Worm (Caenorhabditis elegans): ENCODE results near the gene C54E10.11.

C54E10.11 gene

ce11 chrV:18810705-18811104 is 8.7 kb upstream of the C54E10.11 start, which contains the start of gene C54E10.3:
TSS of gene C54E10.3 (plus strand) at chrV:18811005.
- TF ChIP-seq sptf-1 (tag; optimal IDR thresholded peaks at IDR 0.05), result no peak
- TF ChIP-seq flh-1 (GFP tag; optimal IDR thresholded peaks at IDR 0.05), result no peak
- no peak for TF ChIP-seq ham-2 (GFP tag; optimal IDR thresholded peaks at IDR 0.05)
- TF ChIP-seq ces-1 (GFP tag; optimal IDR thresholded peaks at IDR 0.05), result no peak
- no peak for TF ChIP-seq unc-39 (tag; optimal IDR thresholded peaks at IDR 0.05)

ce11 chrV:18808621-18809020 is 6.6 kb upstream of the C54E10.11 start, which contains the start of gene C54E10.6:
TSS of gene C54E10.6 (minus strand) at chrV:18808729.
- TF ChIP-seq elt-1 (tag; optimal IDR thresholded peaks at IDR 0.05; ENCODE audit: borderline replicate concordance, insufficient read depth), result no peak
- no peak for TF ChIP-seq pha-4 (tag; optimal IDR thresholded peaks at IDR 0.05)
- TF ChIP-seq lin-32 (GFP tag; optimal IDR thresholded peaks at IDR 0.05), result peak; percentile 73
- TF ChIP-seq nhr-2 (tag; optimal IDR thresholded peaks at IDR 0.05), result no peak
- TF ChIP-seq cnd-1 (tag; optimal IDR thresholded peaks at IDR 0.05), result peak; percentile 80
- peak; percentile 10 for TF ChIP-seq mep-1 (tag; optimal IDR thresholded peaks at IDR 0.05)
- TF ChIP-seq sem-2 (GFP tag; optimal IDR thresholded peaks at IDR 0.05), result no peak
- TF ChIP-seq ceh-83 (GFP tag; optimal IDR thresholded peaks at IDR 0.05), result no peak
- peak; percentile 96 for TF ChIP-seq ces-1 (GFP tag; optimal IDR thresholded peaks at IDR 0.05)
- TF ChIP-seq unc-120 (tag; optimal IDR thresholded peaks at IDR 0.05; ENCODE audit: poor library complexity, severe bottlenecking), result peak; percentile 12
- peak; percentile 95 for TF ChIP-seq hlh-1 (tag; optimal IDR thresholded peaks at IDR 0.05)
- no peak for TF ChIP-seq ztf-11 (tag; optimal IDR thresholded peaks at IDR 0.05)
- TF ChIP-seq unc-62 (GFP tag; optimal IDR thresholded peaks at IDR 0.05), result peak; percentile 23
- TF ChIP-seq lin-13 (tag; optimal IDR thresholded peaks at IDR 0.05), result no peak
- TF ChIP-seq mab-5 (tag; optimal IDR thresholded peaks at IDR 0.05), result no peak
- TF ChIP-seq ceh-43 (GFP tag; optimal IDR thresholded peaks at IDR 0.05), result no peak
- no peak for TF ChIP-seq lsy-2 (tag; optimal IDR thresholded peaks at IDR 0.05)
- TF ChIP-seq unc-39 (tag; optimal IDR thresholded peaks at IDR 0.05), result no peak

- no peak for TF ChIP-seq flh-1 (GFP tag; optimal IDR thresholded peaks at IDR 0.05)
- no peak for TF ChIP-seq hlh-1 (tag; optimal IDR thresholded peaks at IDR 0.05)
- TF ChIP-seq sptf-1 (tag; optimal IDR thresholded peaks at IDR 0.05), result no peak
- TF ChIP-seq lin-13 (tag; optimal IDR thresholded peaks at IDR 0.05), result no peak
- TF ChIP-seq tbx-8 (GFP tag; optimal IDR thresholded peaks at IDR 0.05), result no peak
- no peak for TF ChIP-seq drap-1 (GFP tag; optimal IDR thresholded peaks at IDR 0.05)
- TF ChIP-seq sem-2 (GFP tag; optimal IDR thresholded peaks at IDR 0.05), result no peak
- no peak for TF ChIP-seq unc-39 (tag; optimal IDR thresholded peaks at IDR 0.05)
- TF ChIP-seq ztf-11 (tag; optimal IDR thresholded peaks at IDR 0.05), result no peak
- no peak for TF ChIP-seq nhr-237 (tag; optimal IDR thresholded peaks at IDR 0.05)
- TF ChIP-seq ceh-43 (GFP tag; optimal IDR thresholded peaks at IDR 0.05), result no peak
These were observed 4.4 kb upstream of the C54E10.11 start, which contains the start of gene sri-10 for ce11 chrV:18806409-18806808. TSS of gene sri-10 (minus strand) at chrV:18806509.

ce11 chrV:18803260-18803659 is 1.3 kb upstream of the C54E10.11 start, which contains the start of gene C54E10.10:
TSS of gene C54E10.10 (minus strand) at chrV:18803360.
- no peak for TF ChIP-seq ztf-11 (tag; optimal IDR thresholded peaks at IDR 0.05)
- no peak for TF ChIP-seq mls-2 (tag; optimal IDR thresholded peaks at IDR 0.05)
- no peak for TF ChIP-seq snpc-4 (tag; optimal IDR thresholded peaks at IDR 0.05)
- TF ChIP-seq tbx-8 (GFP tag; optimal IDR thresholded peaks at IDR 0.05), result no peak
- no peak for TF ChIP-seq ceh-43 (GFP tag; optimal IDR thresholded peaks at IDR 0.05)
- no peak for TF ChIP-seq ceh-39 (tag; optimal IDR thresholded peaks at IDR 0.05)
- no peak for TF ChIP-seq zip-8 (tag; optimal IDR thresholded peaks at IDR 0.05)
- TF ChIP-seq nhr-2 (tag; optimal IDR thresholded peaks at IDR 0.05), result no peak
- no peak for TF ChIP-seq sptf-1 (tag; optimal IDR thresholded peaks at IDR 0.05)
- TF ChIP-seq hlh-1 (tag; optimal IDR thresholded peaks at IDR 0.05), result no peak
- no peak for TF ChIP-seq lin-32 (GFP tag; optimal IDR thresholded peaks at IDR 0.05)
- TF ChIP-seq flh-1 (GFP tag; optimal IDR thresholded peaks at IDR 0.05), result no peak
- no peak for TF ChIP-seq sem-2 (GFP tag; optimal IDR thresholded peaks at IDR 0.05)

ce11 chrV:18800811-18801210 is 1.2 kb downstream of the C54E10.11 start, which contains the start of gene nhr-170:
TSS of gene nhr-170 (minus strand) at chrV:18800826.
- TF ChIP-seq sem-2 (GFP tag; optimal IDR thresholded peaks at IDR 0.05), result no peak
- no peak for TF ChIP-seq sptf-1 (tag; optimal IDR thresholded peaks at IDR 0.05)
- TF ChIP-seq nhr-76 (tag; optimal IDR thresholded peaks at IDR 0.05), result no peak
- no peak for TF ChIP-seq tbx-8 (GFP tag; optimal IDR thresholded peaks at IDR 0.05)
- TF ChIP-seq pha-4 (tag; optimal IDR thresholded peaks at IDR 0.05), result no peak
- no peak for TF ChIP-seq unc-39 (tag; optimal IDR thresholded peaks at IDR 0.05)
- no peak for TF ChIP-seq ceh-43 (GFP tag; optimal IDR thresholded peaks at IDR 0.05)
- TF ChIP-seq snpc-4 (tag; optimal IDR thresholded peaks at IDR 0.05), result no peak
- no peak for TF ChIP-seq blmp-1 (tag; optimal IDR thresholded peaks at IDR 0.05)
- TF ChIP-seq nhr-28 (tag; optimal IDR thresholded peaks at IDR 0.05), result no peak
- no peak for TF ChIP-seq lin-13 (tag; optimal IDR thresholded peaks at IDR 0.05)
- no peak for TF ChIP-seq elt-1 (tag; optimal IDR thresholded peaks at IDR 0.05; ENCODE audit: borderline replicate concordance, insufficient read depth)
- no peak for TF ChIP-seq nhr-237 (tag; optimal IDR thresholded peaks at IDR 0.05)
